Worm (Caenorhabditis elegans): Measurements from ENCODE around the gene T28B11.1.

- TF ChIP-seq unc-62 (GFP tag; optimal IDR thresholded peaks at IDR 0.05) (no peak), blmp-1 (tag; optimal IDR thresholded peaks at IDR 0.05; ENCODE audit: insufficient read depth) (no peak), R02D3.7 (tag; optimal IDR thresholded peaks at IDR 0.05) (no peak), skn-1 (tag; optimal IDR thresholded peaks at IDR 0.05) (no peak), ceh-16 (tag; optimal IDR thresholded peaks at IDR 0.05) (no peak), nhr-237 (tag; optimal IDR thresholded peaks at IDR 0.05) (no peak), C34F6.9 (tag; optimal IDR thresholded peaks at IDR 0.05) (no peak), snpc-4 (tag; optimal IDR thresholded peaks at IDR 0.05) (no peak), ZK546.5 (tag; optimal IDR thresholded peaks at IDR 0.05) (no peak)
Measured at ce11 chrV:10702249-10702648, 30.0 kb downstream of the T28B11.1 start, which contains the start of gene pph-1.
